Fruit fly (Drosophila melanogaster) whole organism, embryonic: ENCODE data around the gene ClC-a.

Source experiments
- Adf1 ChIP-seq: fragments of 200-800 bp; sonication (Bioruptor generic); IDR thresholded peaks from 2 replicates; pipeline ENCODE4 v1.3.6; 2022; ENCODE audit warnings: missing biosample characterization, missing genetic modification characterization
- Antp ChIP-seq: fragments of 200-800 bp; sonication (Bioruptor generic); optimal IDR thresholded peaks from 3 replicates; lab custom pipeline; 2016; ENCODE audit warnings: missing biosample characterization, missing genetic modification characterization
- Bgb ChIP-seq: fragments of 200-800 bp; sonication (Bioruptor generic); IDR thresholded peaks from 2 replicates; pipeline ENCODE4 v1.3.6; 2022; ENCODE audit warnings: missing biosample characterization, missing genetic modification characterization; ENCODE audit not compliant: partially characterized antibody
- CG10209 ChIP-seq: fragments of 200-800 bp; sonication (Bioruptor generic); optimal IDR thresholded peaks from 3 replicates; lab custom pipeline; 2017; ENCODE audit warnings: missing biosample characterization, mild to moderate bottlenecking, missing genetic modification characterization, missing genetic modification reagents
- CG11696 ChIP-seq: fragments of 200-800 bp; sonication (Bioruptor generic); IDR thresholded peaks from 2 replicates; pipeline ENCODE4 v1.3.6; 2022; ENCODE audit warnings: missing biosample characterization, missing genetic modification characterization
- CG13775 ChIP-seq: fragments of 200-800 bp; sonication (Bioruptor generic); optimal IDR thresholded peaks from 3 replicates; lab custom pipeline; 2017; ENCODE audit warnings: missing biosample characterization, mild to moderate bottlenecking, missing genetic modification characterization
- CG14014 ChIP-seq: fragments of 200-800 bp; sonication (Bioruptor generic); IDR thresholded peaks from 2 replicates; pipeline ENCODE4 v1.3.6; 2022; ENCODE audit warnings: missing biosample characterization, missing genetic modification characterization
- CG14667 ChIP-seq: fragments of 200-800 bp; sonication (Bioruptor generic); IDR thresholded peaks from 2 replicates; pipeline ENCODE4 v1.3.6; 2022; ENCODE audit warnings: missing biosample characterization, missing genetic modification characterization
- CG16815 ChIP-seq: fragments of 200-800 bp; sonication (Bioruptor generic); optimal IDR thresholded peaks from 3 replicates; lab custom pipeline; 2017; ENCODE audit warnings: missing biosample characterization, mild to moderate bottlenecking, missing genetic modification characterization
- CG4404 ChIP-seq: fragments of 200-800 bp; sonication (Bioruptor generic); IDR thresholded peaks from 2 replicates; pipeline ENCODE4 v1.3.6; 2022; ENCODE audit warnings: missing biosample characterization, missing genetic modification characterization
- CG7839 ChIP-seq: fragments of 200-800 bp; sonication (Bioruptor generic); optimal IDR thresholded peaks from 3 replicates; lab custom pipeline; 2018; ENCODE audit warnings: missing biosample characterization, mild to moderate bottlenecking, missing genetic modification characterization, moderate library complexity
- CG8765 ChIP-seq: fragments of 200-800 bp; sonication (Bioruptor generic); IDR thresholded peaks from 2 replicates; pipeline ENCODE4 v1.3.6; 2022; ENCODE audit warnings: missing biosample characterization, missing genetic modification characterization
- CG9817 ChIP-seq: fragments of 200-800 bp; sonication (Bioruptor generic); optimal IDR thresholded peaks from 2 replicates; lab custom pipeline; 2018; ENCODE audit warnings: missing biosample characterization, mild to moderate bottlenecking, missing genetic modification characterization, moderate library complexity
- CkIIα-i1 ChIP-seq: fragments of 200-800 bp; sonication (Bioruptor generic); IDR thresholded peaks from 2 replicates; pipeline ENCODE4 v1.3.6; 2022; ENCODE audit warnings: missing biosample characterization, missing genetic modification characterization
- D19A ChIP-seq: fragments of 200-800 bp; optimal IDR thresholded peaks from 3 replicates; lab custom pipeline; 2019; ENCODE audit warnings: missing biosample characterization, mild to moderate bottlenecking, missing genetic modification characterization, moderate library complexity
- E2f1 ChIP-seq: fragments of 200-800 bp; sonication (Bioruptor generic); IDR thresholded peaks from 2 replicates; pipeline ENCODE4 v1.3.6; 2022; ENCODE audit warnings: missing biosample characterization, missing genetic modification characterization
- HmgZ ChIP-seq: fragments of 200-800 bp; sonication (Bioruptor generic); optimal IDR thresholded peaks from 2 replicates; lab custom pipeline; 2018; ENCODE audit warnings: missing biosample characterization, mild to moderate bottlenecking, missing genetic modification characterization
- MESR4 ChIP-seq: fragments of 200-800 bp; sonication (Bioruptor generic); optimal IDR thresholded peaks from 2 replicates; lab custom pipeline; 2018; ENCODE audit warnings: missing biosample characterization, mild to moderate bottlenecking, missing genetic modification characterization, moderate library complexity
- Mes4 ChIP-seq: fragments of 200-800 bp; sonication (Bioruptor generic); optimal IDR thresholded peaks from 2 replicates; lab custom pipeline; 2016; ENCODE audit warnings: missing biosample characterization, missing genetic modification characterization
- Myb ChIP-seq: fragments of 200-800 bp; sonication (Bioruptor generic); optimal IDR thresholded peaks from 2 replicates; lab custom pipeline; 2016; ENCODE audit warnings: missing biosample characterization, missing genetic modification characterization
- Nf-YB ChIP-seq: fragments of 200-800 bp; sonication (Bioruptor generic); optimal IDR thresholded peaks from 3 replicates; lab custom pipeline; 2019; ENCODE audit warnings: missing biosample characterization, mild to moderate bottlenecking, missing genetic modification characterization, moderate library complexity
- NfI ChIP-seq: fragments of 200-800 bp; sonication (Bioruptor generic); optimal IDR thresholded peaks from 3 replicates; lab custom pipeline; 2018; ENCODE audit warnings: missing biosample characterization, mild to moderate bottlenecking, missing genetic modification characterization, moderate library complexity
- Pdp1 ChIP-seq, 2 experiments: fragments of 200-800 bp; sonication (Bioruptor generic); optimal IDR thresholded peaks; 3 replicates each; lab custom pipeline; 2016; ENCODE audit warnings: missing biosample characterization in 2 of 2, missing genetic modification characterization in 2 of 2, mild to moderate bottlenecking in 1 of 2, moderate library complexity in 1 of 2
- Rfx ChIP-seq: fragments of 200-800 bp; sonication (Bioruptor generic); IDR thresholded peaks from 2 replicates; pipeline ENCODE4 v1.3.6; 2022; ENCODE audit warnings: missing biosample characterization, missing genetic modification characterization
- Spps ChIP-seq: fragments of 200-800 bp; sonication (Bioruptor generic); optimal IDR thresholded peaks from 2 replicates; lab custom pipeline; 2018; ENCODE audit warnings: missing biosample characterization, mild to moderate bottlenecking, missing genetic modification characterization
- Xrp1 ChIP-seq: fragments of 200-800 bp; sonication (Bioruptor generic); IDR thresholded peaks from 2 replicates; pipeline ENCODE4 v1.3.6; 2022; ENCODE audit warnings: missing biosample characterization, missing genetic modification characterization
- ab ChIP-seq: fragments of 200-800 bp; sonication (Bioruptor generic); optimal IDR thresholded peaks from 2 replicates; lab custom pipeline; 2016; ENCODE audit warnings: missing biosample characterization, missing genetic modification characterization
- ara ChIP-seq: fragments of 200-800 bp; sonication (Bioruptor generic); IDR thresholded peaks from 2 replicates; pipeline ENCODE4 v1.3.6; 2022; ENCODE audit warnings: missing biosample characterization, missing genetic modification characterization
- ato ChIP-seq: fragments of 200-800 bp; sonication (Bioruptor generic); IDR thresholded peaks from 2 replicates; pipeline ENCODE4 v1.3.6; 2022; ENCODE audit warnings: missing biosample characterization, missing genetic modification characterization; ENCODE audit not compliant: partially characterized antibody
- bab2 ChIP-seq: fragments of 200-800 bp; sonication (Bioruptor generic); optimal IDR thresholded peaks from 2 replicates; lab custom pipeline; 2016; ENCODE audit warnings: missing biosample characterization, missing genetic modification characterization
- cato ChIP-seq: fragments of 200-800 bp; sonication (Bioruptor generic); optimal IDR thresholded peaks from 2 replicates; lab custom pipeline; 2016; ENCODE audit warnings: missing biosample characterization, missing genetic modification characterization, borderline replicate concordance
- crp ChIP-seq, 2 experiments: fragments of 200-800 bp; sonication (Bioruptor generic); optimal IDR thresholded peaks; 2 replicates in 1 of 2; 3 replicates in 1 of 2; lab custom pipeline; 2017; ENCODE audit warnings: missing biosample characterization in 2 of 2, missing genetic modification characterization in 2 of 2, mild to moderate bottlenecking in 1 of 2, moderate library complexity in 1 of 2
- dan ChIP-seq: fragments of 200-800 bp; sonication (Bioruptor generic); IDR thresholded peaks from 2 replicates; pipeline ENCODE4 v1.3.6; 2022; ENCODE audit warnings: missing biosample characterization, missing genetic modification characterization
- dati ChIP-seq: fragments of 200-800 bp; sonication (Bioruptor generic); IDR thresholded peaks from 2 replicates; pipeline ENCODE4 v1.3.6; 2022; ENCODE audit warnings: missing biosample characterization, missing genetic modification characterization
- esg ChIP-seq: fragments of 200-800 bp; sonication (Bioruptor generic); conservative IDR thresholded peaks from 2 replicates; pipeline ENCODE4 v1.3.6; 2022; ENCODE audit warnings: missing biosample characterization, missing genetic modification characterization
- ewg ChIP-seq: fragments of 200-800 bp; sonication (Bioruptor generic); optimal IDR thresholded peaks from 3 replicates; lab custom pipeline; 2017; ENCODE audit warnings: mild to moderate bottlenecking, missing biosample characterization, missing genetic modification reagents, missing genetic modification characterization
- fru ChIP-seq: fragments of >200 bp; optimal IDR thresholded peaks from 2 replicates; lab custom pipeline; 2017
- gfzf ChIP-seq: fragments of 200-800 bp; sonication (Bioruptor generic); optimal IDR thresholded peaks from 2 replicates; lab custom pipeline; 2016; ENCODE audit warnings: missing biosample characterization, mild to moderate bottlenecking, missing genetic modification characterization, moderate library complexity
- grau ChIP-seq: fragments of 200-800 bp; optimal IDR thresholded peaks from 3 replicates; lab custom pipeline; 2019; ENCODE audit warnings: missing biosample characterization, mild to moderate bottlenecking, missing genetic modification characterization, moderate library complexity
- ind ChIP-seq: fragments of 200-800 bp; sonication (Bioruptor generic); optimal IDR thresholded peaks from 3 replicates; lab custom pipeline; 2016; ENCODE audit warnings: missing biosample characterization, missing genetic modification characterization
- lab ChIP-seq: fragments of 200-800 bp; sonication (Bioruptor generic); optimal IDR thresholded peaks from 3 replicates; lab custom pipeline; 2017; ENCODE audit warnings: missing biosample characterization, missing genetic modification characterization, mild to moderate bottlenecking, moderate library complexity, missing genetic modification reagents
- maf-S ChIP-seq: fragments of 200-800 bp; sonication (Bioruptor generic); optimal IDR thresholded peaks from 2 replicates; lab custom pipeline; 2016; ENCODE audit warnings: missing biosample characterization, missing genetic modification characterization
- mld ChIP-seq: fragments of 200-800 bp; sonication (Bioruptor generic); IDR thresholded peaks from 3 replicates; pipeline ENCODE4 v1.3.6; 2022; ENCODE audit warnings: missing biosample characterization, missing genetic modification characterization; ENCODE audit not compliant: partially characterized antibody
- odd ChIP-seq: fragments of 200-800 bp; sonication (Bioruptor generic); optimal IDR thresholded peaks from 2 replicates; lab custom pipeline; 2017; ENCODE audit warnings: missing biosample characterization, mild to moderate bottlenecking, missing genetic modification characterization
- phol ChIP-seq: fragments of 200-800 bp; sonication (Bioruptor generic); optimal IDR thresholded peaks from 3 replicates; lab custom pipeline; 2018; ENCODE audit warnings: missing biosample characterization, mild to moderate bottlenecking, missing genetic modification characterization, moderate library complexity
- sd ChIP-seq: fragments of 200-800 bp; sonication (Bioruptor generic); optimal IDR thresholded peaks from 3 replicates; lab custom pipeline; 2018; ENCODE audit warnings: missing biosample characterization, mild to moderate bottlenecking, missing genetic modification characterization, moderate library complexity
- tio ChIP-seq: fragments of 200-800 bp; sonication (Bioruptor generic); optimal IDR thresholded peaks from 2 replicates; lab custom pipeline; 2017; ENCODE audit warnings: missing biosample characterization, missing genetic modification characterization, inconsistent platforms
- trem ChIP-seq: fragments of 200-800 bp; optimal IDR thresholded peaks from 3 replicates; lab custom pipeline; 2019; ENCODE audit warnings: missing biosample characterization, mild to moderate bottlenecking, missing genetic modification characterization, moderate library complexity
- vvl ChIP-seq: fragments of 200-800 bp; sonication (Bioruptor generic); IDR thresholded peaks from 2 replicates; pipeline ENCODE4 v1.3.6; 2022; ENCODE audit warnings: missing biosample characterization, missing genetic modification characterization
- zfh1 ChIP-seq: fragments of 200-800 bp; sonication (Bioruptor generic); IDR thresholded peaks from 3 replicates; pipeline ENCODE4 v1.3.6; 2022; ENCODE audit warnings: missing biosample characterization, missing genetic modification characterization
- zfh2 ChIP-seq: fragments of 200-800 bp; sonication (Bioruptor generic); optimal IDR thresholded peaks from 2 replicates; lab custom pipeline; 2016; ENCODE audit warnings: missing biosample characterization, missing genetic modification characterization

ClC-a gene

DNA sequence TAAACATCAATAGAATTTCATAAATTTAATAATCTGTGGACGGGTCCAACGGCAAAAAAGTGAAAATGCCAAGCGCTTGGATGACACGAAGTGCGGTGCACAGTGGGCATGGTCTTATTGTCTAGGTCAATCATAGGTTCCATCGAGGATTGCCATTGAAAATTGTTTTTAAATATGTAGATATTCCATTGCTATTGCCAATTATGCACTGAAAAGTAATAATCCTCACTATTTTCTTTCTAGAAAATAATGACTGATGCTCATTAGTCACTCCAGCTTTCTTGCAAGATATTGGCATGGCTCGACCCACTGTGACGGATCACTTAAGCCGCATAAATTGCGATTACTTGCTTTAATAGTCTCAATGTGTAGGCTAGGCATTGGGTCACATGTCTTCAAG lies 6.3 kb downstream of the ClC-a start (continued):
- TF ChIP-seq Adf1 (GFP tag; lab: Robert Waterston, UW) (no peak), ara (GFP tag; lab: Robert Waterston, UW) (0 out of 2 replicates have a peak, but pooled peaks have one; percentile 22), phol (tag; lab: Kevin White, UChicago) (peak; percentile 44), Spps (tag; lab: Kevin White, UChicago) (no peak), CG14667 (GFP tag; lab: Robert Waterston, UW) (no peak), Xrp1 (GFP tag; lab: Robert Waterston, UW) (peak; percentile 63; the same call in 1 of the 2 replicates), odd (GFP tag; lab: Kevin White, UChicago) (no peak), Mes4 (GFP tag; lab: Kevin White, UChicago) (no peak), NfI (GFP tag; lab: Kevin White, UChicago) (peak; percentile 1), ab (no peak), trem (no peak), E2f1 (GFP tag; lab: Robert Waterston, UW) (0 out of 2 replicates have a peak, but pooled peaks have one; percentile 42), crp (GFP tag; optimal IDR thresholded peaks at IDR 0.05; lab: Kevin White, UChicago) (no peak), ind (GFP tag; lab: Kevin White, UChicago) (peak; percentile 42), Pdp1 (GFP tag; optimal IDR thresholded peaks at IDR 0.05; lab: Kevin White, UChicago) (peak; percentile 6 to 26), cato (peak; percentile 4), Bgb (no peak), ewg (peak; percentile 17), sd (tag; lab: Kevin White, UChicago) (no peak), CG9817 (tag; lab: Kevin White, UChicago) (peak; percentile 18), grau (tag; lab: Kevin White, UChicago) (peak; percentile 34), MESR4 (GFP tag; lab: Kevin White, UChicago) (no peak), fru (lab: Kevin White, UChicago) (no peak), CG10209 (GFP tag; lab: Kevin White, UChicago) (peak; percentile 1), HmgZ (tag; lab: Kevin White, UChicago) (no peak), dan (GFP tag; lab: Robert Waterston, UW) (no peak), CG16815 (GFP tag; lab: Kevin White, UChicago) (peak; percentile 0), D19A (tag; lab: Kevin White, UChicago) (no peak), zfh2 (GFP tag; lab: Kevin White, UChicago) (no peak), CkIIα-i1 (GFP tag; lab: Robert Waterston, UW) (no peak), tio (peak; percentile 12), Rfx (GFP tag; lab: Robert Waterston, UW) (0 out of 2 replicates have a peak, but pooled peaks have one; percentile 26), CG13775 (GFP tag; lab: Kevin White, UChicago) (peak; percentile 10), zfh1 (GFP tag; lab: Robert Waterston, UW) (0 out of 3 replicates have a peak, but pooled peaks have one; percentile 22), CG8765 (0 out of 2 replicates have a peak, but pooled peaks have one; percentile 14), CG4404 (no peak), esg (0 out of 2 replicates have a peak, but pooled peaks have one; percentile 16), CG11696 (GFP tag; lab: Robert Waterston, UW) (no peak), vvl (no peak), lab (GFP tag; lab: Kevin White, UChicago) (peak; percentile 25), gfzf (GFP tag; lab: Kevin White, UChicago) (no peak), Myb (GFP tag; lab: Kevin White, UChicago) (no peak), CG7839 (tag; lab: Kevin White, UChicago) (peak; percentile 48), Nf-YB (GFP tag; lab: Kevin White, UChicago) (no peak), bab2 (GFP tag; lab: Kevin White, UChicago) (no peak), mld (no peak), ato (GFP tag; lab: Robert Waterston, UW) (no peak), CG14014 (GFP tag; lab: Robert Waterston, UW) (peak; percentile 35; the same call in 1 of the 2 replicates), Antp (GFP tag; lab: Kevin White, UChicago) (peak; percentile 9), dati (GFP tag; lab: Robert Waterston, UW) (0 out of 2 replicates have a peak, but pooled peaks have one; percentile 44), maf-S (no peak)
